Fruit fly (Drosophila melanogaster): ENCODE measurements around the gene CG9368.

CG9368 gene

dm6 chr3L:19634788-19635448, 33.5 kb downstream of the CG9368 start (continued):
- TF ChIP-seq Ets65A (GFP tag) (no peak), CG12942 (GFP tag; optimal IDR thresholded peaks at IDR 0.05) (peak; percentile 1), CG7928 (GFP tag; optimal IDR thresholded peaks at IDR 0.05) (no peak), CG10654 (GFP tag; optimal IDR thresholded peaks at IDR 0.05) (peak; percentile 63), br (optimal IDR thresholded peaks at IDR 0.05) (no peak), MBD-R2 (GFP tag; IDR thresholded peaks at IDR 0.05) (peak; percentile 26; the same call in 1 of the 2 replicates), stc (GFP tag; IDR thresholded peaks at IDR 0.05) (peak; percentile 70), Hr3 (GFP tag; optimal IDR thresholded peaks at IDR 0.05) (peak; percentile 63), CG10565 (GFP tag; optimal IDR thresholded peaks at IDR 0.05) (no peak), CG7357 (GFP tag; IDR thresholded peaks at IDR 0.05) (peak; percentile 75; the same call in 2 of the 3 replicates), sqz (GFP tag; optimal IDR thresholded peaks at IDR 0.05) (no peak), Rfx (GFP tag; IDR thresholded peaks at IDR 0.05) (peak; percentile 78), Hmx (GFP tag; optimal IDR thresholded peaks at IDR 0.05) (no peak), CG11723 (GFP tag; optimal IDR thresholded peaks at IDR 0.05) (no peak), CG1792 (GFP tag; optimal IDR thresholded peaks at IDR 0.05) (no peak), CG2875 (GFP tag; optimal IDR thresholded peaks at IDR 0.05) (peak; percentile 32), CG3995 (GFP tag; optimal IDR thresholded peaks at IDR 0.05) (no peak), zen2 (GFP tag; IDR thresholded peaks at IDR 0.05; ENCODE audit: partially characterized antibody) (no peak), so (GFP tag; IDR thresholded peaks at IDR 0.05) (no peak), CG10209 (GFP tag; optimal IDR thresholded peaks at IDR 0.05) (peak; percentile 56), tap (tag; optimal IDR thresholded peaks at IDR 0.05) (peak; percentile 48), Dek (tag; optimal IDR thresholded peaks at IDR 0.05) (peak; percentile 84), HLH4C (GFP tag; IDR thresholded peaks at IDR 0.05; ENCODE audit: partially characterized antibody) (no peak), CG14710 (tag; optimal IDR thresholded peaks at IDR 0.05) (peak; percentile 90), toy (GFP tag; IDR thresholded peaks at IDR 0.05) (peak; percentile 47; the same call in 1 of the 2 replicates), sob (GFP tag; IDR thresholded peaks at IDR 0.05) (peak; percentile 72; the same call in 1 of the 2 replicates), D (optimal IDR thresholded peaks at IDR 0.05) (no peak), D (GFP tag; optimal IDR thresholded peaks at IDR 0.05) (peak; percentile 64), nerfin-1 (tag; optimal IDR thresholded peaks at IDR 0.05) (peak; percentile 69), Hey (tag; optimal IDR thresholded peaks at IDR 0.05) (no peak), Bteb2 (GFP tag; optimal IDR thresholded peaks at IDR 0.05) (peak; percentile 14), CG5180 (GFP tag; optimal IDR thresholded peaks at IDR 0.05) (no peak), ranshi (GFP tag; IDR thresholded peaks at IDR 0.05) (peak; percentile 87; the same call in 1 of the 2 replicates), CG11504 (tag; optimal IDR thresholded peaks at IDR 0.05) (peak; percentile 90), fru (optimal IDR thresholded peaks at IDR 0.05) (no peak), Doc3 (GFP tag; IDR thresholded peaks at IDR 0.05; ENCODE audit: partially characterized antibody) (no peak), twi (tag; optimal IDR thresholded peaks at IDR 0.05) (peak; percentile 9), CG31224 (GFP tag; IDR thresholded peaks at IDR 0.05) (peak; percentile 62), CG7987 (GFP tag; optimal IDR thresholded peaks at IDR 0.05) (no peak), tup (GFP tag; optimal IDR thresholded peaks at IDR 0.05) (no peak), Jarid2 (GFP tag; optimal IDR thresholded peaks at IDR 0.05) (no peak), CG1602 (GFP tag; optimal IDR thresholded peaks at IDR 0.05) (peak; percentile 47), CG17829 (tag; optimal IDR thresholded peaks at IDR 0.05) (peak; percentile 84), grau (tag; optimal IDR thresholded peaks at IDR 0.05) (peak; percentile 77), CG18764 (GFP tag; optimal IDR thresholded peaks at IDR 0.05) (peak; percentile 61), Abd-B (GFP tag; optimal IDR thresholded peaks at IDR 0.05) (peak; percentile 86), Opbp (GFP tag; IDR thresholded peaks at IDR 0.05; ENCODE audit: partially characterized antibody) (no peak), BtbVII (GFP tag; optimal IDR thresholded peaks at IDR 0.05) (peak; percentile 31), CG18476 (GFP tag; optimal IDR thresholded peaks at IDR 0.05) (peak; percentile 35), CG12744 (GFP tag; optimal IDR thresholded peaks at IDR 0.05) (no peak)
